Fruit fly (Drosophila melanogaster) whole organism, embryonic: Measurements from ENCODE around the gene CycC.

ENCODE experiments used
- Adf1 ChIP-seq: fragments of 200-800 bp; sonication (Bioruptor generic); IDR thresholded peaks from 2 replicates; pipeline ENCODE4 v1.3.6; 2022; ENCODE audit warnings: missing biosample characterization, missing genetic modification characterization
- Atf-2 ChIP-seq: fragments of 200-800 bp; sonication (Bioruptor generic); optimal IDR thresholded peaks from 2 replicates; lab custom pipeline; 2016; ENCODE audit warnings: missing biosample characterization, missing genetic modification characterization
- CG10543 ChIP-seq: fragments of 200-800 bp; sonication (Bioruptor generic); optimal IDR thresholded peaks from 3 replicates; lab custom pipeline; 2017; ENCODE audit warnings: missing biosample characterization, mild to moderate bottlenecking, missing genetic modification characterization, moderate library complexity
- CG10979 ChIP-seq: fragments of 200-800 bp; sonication (Bioruptor generic); optimal IDR thresholded peaks from 2 replicates; lab custom pipeline; 2018; ENCODE audit warnings: missing biosample characterization, mild to moderate bottlenecking, missing genetic modification characterization, moderate library complexity
- CG11247 ChIP-seq: fragments of 200-800 bp; sonication (Bioruptor generic); IDR thresholded peaks from 2 replicates; pipeline ENCODE4 v1.3.6; 2022; ENCODE audit warnings: missing biosample characterization, missing genetic modification characterization
- CG11398 ChIP-seq: fragments of 200-800 bp; sonication (Bioruptor generic); optimal IDR thresholded peaks from 2 replicates; lab custom pipeline; 2016; ENCODE audit warnings: missing biosample characterization, missing genetic modification characterization
- CG11560 ChIP-seq: fragments of 200-800 bp; sonication (Bioruptor generic); IDR thresholded peaks from 3 replicates; pipeline ENCODE4 v1.3.6; 2022; ENCODE audit warnings: missing biosample characterization, missing genetic modification characterization
- CG12071 ChIP-seq: fragments of 200-800 bp; sonication (Bioruptor generic); optimal IDR thresholded peaks from 3 replicates; lab custom pipeline; 2018; ENCODE audit warnings: missing biosample characterization, mild to moderate bottlenecking, missing genetic modification characterization
- CG12236 ChIP-seq: fragments of 200-800 bp; sonication (Bioruptor generic); optimal IDR thresholded peaks from 2 replicates; lab custom pipeline; 2016; ENCODE audit warnings: missing biosample characterization, missing genetic modification characterization
- CG12391 ChIP-seq: fragments of 200-800 bp; sonication (Bioruptor generic); optimal IDR thresholded peaks from 3 replicates; lab custom pipeline; 2018; ENCODE audit warnings: missing biosample characterization, mild to moderate bottlenecking, missing genetic modification characterization, moderate library complexity
- CG13123 ChIP-seq: fragments of 200-800 bp; sonication (Bioruptor generic); optimal IDR thresholded peaks from 2 replicates; lab custom pipeline; 2016; ENCODE audit warnings: missing biosample characterization, missing genetic modification characterization
- CG13296 ChIP-seq: fragments of 200-800 bp; sonication (Bioruptor generic); optimal IDR thresholded peaks from 3 replicates; lab custom pipeline; 2018; ENCODE audit warnings: missing biosample characterization, mild to moderate bottlenecking, missing genetic modification characterization
- CG16813 ChIP-seq: fragments of 200-800 bp; sonication (Bioruptor generic); IDR thresholded peaks from 3 replicates; pipeline ENCODE4 v1.3.6; 2022; ENCODE audit warnings: missing biosample characterization, missing genetic modification characterization; ENCODE audit not compliant: partially characterized antibody
- CG17186 ChIP-seq: fragments of 200-800 bp; sonication (Bioruptor generic); optimal IDR thresholded peaks from 3 replicates; lab custom pipeline; 2017; ENCODE audit warnings: missing biosample characterization, missing genetic modification reagents, missing genetic modification characterization
- CG17385 ChIP-seq: fragments of 200-800 bp; sonication (Bioruptor generic); optimal IDR thresholded peaks from 3 replicates; lab custom pipeline; 2018; ENCODE audit warnings: missing biosample characterization, mild to moderate bottlenecking, missing genetic modification characterization
- CG1832 ChIP-seq: fragments of 200-800 bp; sonication (Bioruptor generic); optimal IDR thresholded peaks from 2 replicates; lab custom pipeline; 2017; ENCODE audit warnings: missing biosample characterization, mild to moderate bottlenecking, missing genetic modification characterization, inconsistent platforms
- CG33213 ChIP-seq: fragments of 200-800 bp; sonication (Bioruptor generic); optimal IDR thresholded peaks from 3 replicates; lab custom pipeline; 2016; ENCODE audit warnings: missing biosample characterization, missing genetic modification characterization
- CG6175 ChIP-seq: fragments of 200-800 bp; sonication (Bioruptor generic); IDR thresholded peaks from 3 replicates; pipeline ENCODE4 v1.3.6; 2022; ENCODE audit warnings: missing biosample characterization, missing genetic modification characterization
- CG7357 ChIP-seq: fragments of 200-800 bp; sonication (Bioruptor generic); IDR thresholded peaks from 3 replicates; pipeline ENCODE4 v1.3.6; 2022; ENCODE audit warnings: missing biosample characterization, missing genetic modification characterization
- CkIIα-i1 ChIP-seq: fragments of 200-800 bp; sonication (Bioruptor generic); IDR thresholded peaks from 2 replicates; pipeline ENCODE4 v1.3.6; 2022; ENCODE audit warnings: missing biosample characterization, missing genetic modification characterization
- Dfd ChIP-seq, 2 experiments: fragments of >200 bp; optimal IDR thresholded peaks; 2 replicates each; lab custom pipeline; 2017; ENCODE audit warnings: missing biosample characterization in 2 of 2, missing genetic modification characterization in 2 of 2
- E2f1 ChIP-seq: fragments of 200-800 bp; sonication (Bioruptor generic); IDR thresholded peaks from 2 replicates; pipeline ENCODE4 v1.3.6; 2022; ENCODE audit warnings: missing biosample characterization, missing genetic modification characterization
- Lim3 ChIP-seq: fragments of 200-800 bp; sonication (Bioruptor generic); IDR thresholded peaks from 2 replicates; pipeline ENCODE4 v1.3.6; 2022; ENCODE audit warnings: missing biosample characterization, missing genetic modification characterization
- Side ChIP-seq: fragments of 200-800 bp; sonication (Bioruptor generic); optimal IDR thresholded peaks from 2 replicates; lab custom pipeline; 2016; ENCODE audit warnings: missing biosample characterization, missing genetic modification characterization
- Sin3A ChIP-seq: fragments of >200 bp; optimal IDR thresholded peaks from 2 replicates; lab custom pipeline; 2018
- Stat92E ChIP-seq, 3 experiments: fragments of >200 bp in 2 of 3; fragments of 200-800 bp in 1 of 3; sonication (Bioruptor generic) in 1 of 3; optimal IDR thresholded peaks; 2 replicates each; lab custom pipeline; 2017 to 2019; ENCODE audit warnings: missing biosample characterization in 3 of 3, missing genetic modification characterization in 3 of 3, mild to moderate bottlenecking in 1 of 3, moderate library complexity in 1 of 3
- TFAM ChIP-seq: fragments of 200-800 bp; sonication (Bioruptor generic); optimal IDR thresholded peaks from 2 replicates; lab custom pipeline; 2017; ENCODE audit warnings: missing biosample characterization, missing genetic modification characterization, inconsistent platforms
- Vsx1 ChIP-seq: fragments of 200-800 bp; sonication (Bioruptor generic); optimal IDR thresholded peaks from 2 replicates; lab custom pipeline; 2017; ENCODE audit warnings: missing biosample characterization, mild to moderate bottlenecking, missing genetic modification characterization, missing genetic modification reagents
- bab2 ChIP-seq: fragments of 200-800 bp; sonication (Bioruptor generic); optimal IDR thresholded peaks from 2 replicates; lab custom pipeline; 2016; ENCODE audit warnings: missing biosample characterization, missing genetic modification characterization
- bowl ChIP-seq: fragments of 200-800 bp; sonication (Bioruptor generic); IDR thresholded peaks from 2 replicates; pipeline ENCODE4 v1.3.6; 2022; ENCODE audit warnings: missing biosample characterization, missing genetic modification characterization
- chm ChIP-seq: fragments of 200-800 bp; sonication (Bioruptor generic); IDR thresholded peaks from 2 replicates; pipeline ENCODE4 v1.3.6; 2022; ENCODE audit warnings: missing biosample characterization, missing genetic modification characterization
- ci ChIP-seq: fragments of 200-800 bp; sonication (Bioruptor generic); IDR thresholded peaks from 3 replicates; pipeline ENCODE4 v1.3.6; 2022; ENCODE audit warnings: missing biosample characterization, missing genetic modification characterization
- da ChIP-seq: fragments of 200-800 bp; sonication (Bioruptor generic); optimal IDR thresholded peaks from 2 replicates; lab custom pipeline; 2016; ENCODE audit warnings: missing biosample characterization, missing genetic modification characterization
- dysf ChIP-seq: fragments of 200-800 bp; sonication (Bioruptor generic); IDR thresholded peaks from 3 replicates; pipeline ENCODE4 v1.3.6; 2022; ENCODE audit warnings: missing biosample characterization, missing genetic modification characterization
- fd102C ChIP-seq: fragments of 200-800 bp; sonication (Bioruptor generic); optimal IDR thresholded peaks from 2 replicates; lab custom pipeline; 2018; ENCODE audit warnings: missing biosample characterization, mild to moderate bottlenecking, missing genetic modification characterization, moderate library complexity
- hbn ChIP-seq: fragments of 200-800 bp; sonication (Bioruptor generic); IDR thresholded peaks from 2 replicates; pipeline ENCODE4 v1.3.6; 2022; ENCODE audit warnings: missing biosample characterization, missing genetic modification characterization; ENCODE audit not compliant: partially characterized antibody
- jing ChIP-seq: fragments of 200-800 bp; sonication (Bioruptor generic); optimal IDR thresholded peaks from 2 replicates; lab custom pipeline; 2018; ENCODE audit warnings: missing biosample characterization, mild to moderate bottlenecking, missing genetic modification characterization
- nerfin-2 ChIP-seq: fragments of 200-800 bp; sonication (Bioruptor generic); IDR thresholded peaks from 2 replicates; pipeline ENCODE4 v1.3.6; 2022; ENCODE audit warnings: missing biosample characterization, missing genetic modification characterization; ENCODE audit not compliant: partially characterized antibody
- oc ChIP-seq: fragments of 200-800 bp; sonication (Bioruptor generic); optimal IDR thresholded peaks from 2 replicates; lab custom pipeline; 2018; ENCODE audit warnings: missing biosample characterization, mild to moderate bottlenecking, missing genetic modification characterization, moderate library complexity
- onecut ChIP-seq: fragments of 200-800 bp; sonication (Bioruptor generic); IDR thresholded peaks from 2 replicates; pipeline ENCODE4 v1.3.6; 2022; ENCODE audit warnings: missing biosample characterization, missing genetic modification characterization
- pb ChIP-seq: fragments of 200-800 bp; sonication (Bioruptor generic); optimal IDR thresholded peaks from 3 replicates; lab custom pipeline; 2016; ENCODE audit warnings: missing biosample characterization, missing genetic modification characterization
- peb ChIP-seq: fragments of 200-800 bp; sonication (Bioruptor generic); IDR thresholded peaks from 2 replicates; pipeline ENCODE4 v1.3.6; 2022; ENCODE audit warnings: missing biosample characterization, missing genetic modification characterization
- scrt ChIP-seq: fragments of 200-800 bp; sonication (Bioruptor generic); optimal IDR thresholded peaks from 2 replicates; lab custom pipeline; 2018; ENCODE audit warnings: missing biosample characterization, mild to moderate bottlenecking, missing genetic modification characterization, moderate library complexity
- shn ChIP-seq: fragments of 200-800 bp; sonication (Bioruptor generic); optimal IDR thresholded peaks from 3 replicates; lab custom pipeline; 2016; ENCODE audit warnings: missing biosample characterization, missing genetic modification characterization
- sim ChIP-seq: fragments of 200-800 bp; sonication (Bioruptor generic); IDR thresholded peaks from 2 replicates; pipeline ENCODE4 v1.3.6; 2022; ENCODE audit warnings: missing biosample characterization, missing genetic modification characterization
- sima ChIP-seq: fragments of 200-800 bp; sonication (Bioruptor generic); optimal IDR thresholded peaks from 2 replicates; lab custom pipeline; 2016; ENCODE audit warnings: missing biosample characterization, missing genetic modification characterization
- usp ChIP-seq: fragments of >200 bp; optimal IDR thresholded peaks from 2 replicates; lab custom pipeline; 2017; ENCODE audit warnings: missing biosample characterization, missing genetic modification characterization
- wor ChIP-seq: fragments of 200-800 bp; sonication (Bioruptor generic); IDR thresholded peaks from 2 replicates; pipeline ENCODE4 v1.3.6; 2022; ENCODE audit warnings: missing biosample characterization, missing genetic modification characterization
- z ChIP-seq: fragments of 200-800 bp; sonication (Bioruptor generic); IDR thresholded peaks from 3 replicates; pipeline ENCODE4 v1.3.6; 2022; ENCODE audit warnings: missing biosample characterization, missing genetic modification characterization

Gene CycC

DNA sequence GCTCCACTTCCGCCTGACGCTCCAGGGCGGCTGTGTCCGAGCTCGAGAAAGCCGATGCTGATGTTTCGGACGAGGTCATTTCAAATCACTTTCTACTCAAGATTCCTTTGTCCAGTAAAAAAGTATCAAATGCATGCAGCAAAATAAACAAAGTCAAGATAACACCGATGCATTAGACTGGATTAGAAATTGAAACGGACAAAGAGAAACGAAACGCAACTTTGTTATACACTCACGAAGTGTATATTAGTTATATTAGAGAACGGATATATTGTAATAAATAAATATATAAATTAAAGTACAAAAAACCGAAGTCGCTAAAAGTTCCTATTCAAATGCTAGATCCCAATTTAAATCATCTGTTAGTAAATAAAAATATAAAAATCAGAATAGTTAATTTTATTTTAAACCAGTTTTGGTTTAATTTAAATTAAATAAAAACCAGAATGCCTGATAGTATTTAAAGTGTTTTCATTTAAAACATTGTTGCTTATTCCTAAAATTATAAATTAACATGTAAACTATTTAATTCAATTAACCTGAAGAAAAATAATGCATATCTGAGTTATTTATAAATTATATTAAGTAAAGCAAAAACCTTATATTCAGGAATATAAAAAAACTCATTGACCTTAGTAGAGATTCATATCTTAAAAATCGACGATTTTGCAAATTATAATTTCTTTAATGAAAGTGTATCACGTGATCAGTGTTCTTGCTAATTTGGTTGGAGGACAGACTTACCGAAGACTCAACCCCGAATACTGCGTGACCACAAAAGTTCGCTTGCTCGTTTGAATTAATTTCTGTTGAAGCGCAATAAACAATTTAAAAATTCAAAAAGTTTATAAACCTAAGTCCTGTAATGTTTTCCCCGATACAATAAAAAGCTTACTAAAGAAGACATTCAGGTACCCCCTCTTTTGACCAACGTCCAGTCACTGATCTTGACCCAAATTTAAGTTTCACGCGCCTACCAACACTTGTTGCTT is 4.1 kb upstream of the CycC start, which contains the start of gene Dph2 (continued):
- TF ChIP-seq CG6175 (GFP tag; lab: Robert Waterston, UW) = 0 out of 3 replicates have a peak, but pooled peaks have one; percentile 42
- peak; percentile 42 for TF ChIP-seq CG10543 (GFP tag; lab: Kevin White, UChicago)
- TF ChIP-seq CG7357 (GFP tag; lab: Robert Waterston, UW) = peak; percentile 37; the same call in 1 of the 3 replicates
- TF ChIP-seq hbn (GFP tag; lab: Robert Waterston, UW) = no peak
- peak; percentile 29 for TF ChIP-seq Atf-2 (GFP tag; lab: Kevin White, UChicago)
- TF ChIP-seq CG1832 (GFP tag; lab: Kevin White, UChicago) = no peak
- TF ChIP-seq jing (GFP tag; lab: Kevin White, UChicago) = no peak
- TF ChIP-seq CG11398 (GFP tag; lab: Kevin White, UChicago) = no peak
- no peak for TF ChIP-seq pb (GFP tag; lab: Kevin White, UChicago)
- TF ChIP-seq fd102C (GFP tag; lab: Kevin White, UChicago) = no peak
- TF ChIP-seq CG12071 (GFP tag; lab: Kevin White, UChicago) = no peak
- TF ChIP-seq CG11560 (tag; lab: Robert Waterston, UW) = peak; percentile 12; the same call in 2 of the 3 replicates
- peak; percentile 70; the same call in 1 of the 2 replicates for TF ChIP-seq CG11247 (GFP tag; lab: Robert Waterston, UW)
- TF ChIP-seq CG13123 (GFP tag; lab: Kevin White, UChicago) = no peak
- peak; percentile 25 for TF ChIP-seq scrt
- peak; percentile 62 for TF ChIP-seq CG17186 (GFP tag; lab: Kevin White, UChicago)
- TF ChIP-seq CG12391 (tag; lab: Kevin White, UChicago) = peak; percentile 86
- peak; percentile 72 for TF ChIP-seq CG13296 (GFP tag; lab: Kevin White, UChicago)
- TF ChIP-seq ci (GFP tag; lab: Robert Waterston, UW) = peak; percentile 75
- TF ChIP-seq Side (GFP tag; lab: Kevin White, UChicago) = peak; percentile 25
- peak; percentile 25; the same call in 1 of the 2 replicates for TF ChIP-seq peb (GFP tag; lab: Robert Waterston, UW)
- TF ChIP-seq TFAM (GFP tag; lab: Kevin White, UChicago) = no peak
- TF ChIP-seq Sin3A (lab: Kevin White, UChicago) = peak; percentile 53
- TF ChIP-seq Stat92E (GFP tag; optimal IDR thresholded peaks at IDR 0.05; lab: Kevin White, UChicago) = no peak
- TF ChIP-seq shn = no peak
- no peak for TF ChIP-seq usp
- TF ChIP-seq onecut (GFP tag; lab: Robert Waterston, UW) = peak; percentile 42
- TF ChIP-seq sima = no peak
- no peak for TF ChIP-seq da (GFP tag; lab: Kevin White, UChicago)
- peak; percentile 88 for TF ChIP-seq E2f1 (GFP tag; lab: Robert Waterston, UW)
- TF ChIP-seq z (GFP tag; lab: Robert Waterston, UW) = no peak
- TF ChIP-seq CG10979 = peak; percentile 76
- no peak for TF ChIP-seq Vsx1 (GFP tag; lab: Kevin White, UChicago)
- 0 out of 2 replicates have a peak, but pooled peaks have one; percentile 16 for TF ChIP-seq wor
- peak; percentile 35; the same call in 1 of the 2 replicates for TF ChIP-seq chm (GFP tag; lab: Robert Waterston, UW)
- no peak for TF ChIP-seq bowl (GFP tag; lab: Robert Waterston, UW)
- TF ChIP-seq Lim3 (GFP tag; lab: Robert Waterston, UW) = no peak
- no peak for TF ChIP-seq Adf1
- TF ChIP-seq CG33213 (GFP tag; lab: Kevin White, UChicago) = peak; percentile 48
- TF ChIP-seq CG12236 = no peak
- peak; percentile 75; the same call in 2 of the 3 replicates for TF ChIP-seq dysf (GFP tag; lab: Robert Waterston, UW)
- peak; percentile 65 for TF ChIP-seq CG17385
- TF ChIP-seq CkIIα-i1 (GFP tag; lab: Robert Waterston, UW) = no peak
- no peak for TF ChIP-seq CG16813
- no peak for TF ChIP-seq oc (tag; lab: Kevin White, UChicago)
- peak; percentile 69 for TF ChIP-seq sim (GFP tag; lab: Robert Waterston, UW)
- TF ChIP-seq nerfin-2 (GFP tag; lab: Robert Waterston, UW) = no peak
- TF ChIP-seq bab2 (GFP tag; lab: Kevin White, UChicago) = peak; percentile 2
- no peak for TF ChIP-seq Dfd (GFP tag; optimal IDR thresholded peaks at IDR 0.05; lab: Kevin White, UChicago)
